Worm (Caenorhabditis elegans): ENCODE data around the gene oac-57.

Gene oac-57

DNA sequence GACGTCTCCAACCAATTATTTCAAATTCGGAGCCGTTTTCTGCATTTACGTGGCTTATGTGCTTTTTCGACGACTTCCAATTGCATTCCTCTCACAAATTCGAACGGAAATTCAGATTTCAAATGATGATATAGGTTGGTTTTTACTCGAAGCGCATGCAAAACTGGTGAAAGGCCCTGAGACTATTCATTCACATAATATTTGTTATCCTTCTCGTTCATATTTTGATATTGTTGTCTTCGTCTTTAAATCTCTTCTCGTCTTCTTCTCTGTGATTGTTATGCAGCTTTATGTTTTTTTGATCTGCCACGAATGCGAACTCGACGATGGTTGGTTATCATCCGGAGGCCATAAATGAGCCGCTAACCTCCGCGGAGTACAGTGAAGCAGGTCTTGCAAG is 24.7 kb downstream of the oac-57 start, which contains the start of gene hpo-12:
hpo-12 (plus strand) TSS at position 301 of the 400 bp plus-strand sequence.
- TF ChIP-seq npax-4 (tag; optimal IDR thresholded peaks at IDR 0.05) (no peak), ceh-2 (tag; optimal IDR thresholded peaks at IDR 0.05) (no peak), nhr-11 (tag; optimal IDR thresholded peaks at IDR 0.05) (no peak), sox-4 (tag; optimal IDR thresholded peaks at IDR 0.05) (no peak), fkh-6 (tag; optimal IDR thresholded peaks at IDR 0.05) (no peak), hlh-30 (tag; optimal IDR thresholded peaks at IDR 0.05; ENCODE audit: insufficient read depth) (no peak), K02D7.2 (tag; optimal IDR thresholded peaks at IDR 0.05) (no peak), ceh-30 (tag; optimal IDR thresholded peaks at IDR 0.05) (no peak), lin-11 (tag; optimal IDR thresholded peaks at IDR 0.05) (no peak), tbx-2 (tag; optimal IDR thresholded peaks at IDR 0.05) (no peak), hlh-13 (GFP tag; optimal IDR thresholded peaks at IDR 0.05) (no peak), hlh-15 (tag; optimal IDR thresholded peaks at IDR 0.05) (no peak), ceh-9 (tag; optimal IDR thresholded peaks at IDR 0.05) (no peak), pros-1 (tag; optimal IDR thresholded peaks at IDR 0.05) (no peak), ceh-34 (tag; optimal IDR thresholded peaks at IDR 0.05) (no peak), nhr-232 (tag; optimal IDR thresholded peaks at IDR 0.05) (no peak), fax-1 (tag; optimal IDR thresholded peaks at IDR 0.05) (no peak)

DNA sequence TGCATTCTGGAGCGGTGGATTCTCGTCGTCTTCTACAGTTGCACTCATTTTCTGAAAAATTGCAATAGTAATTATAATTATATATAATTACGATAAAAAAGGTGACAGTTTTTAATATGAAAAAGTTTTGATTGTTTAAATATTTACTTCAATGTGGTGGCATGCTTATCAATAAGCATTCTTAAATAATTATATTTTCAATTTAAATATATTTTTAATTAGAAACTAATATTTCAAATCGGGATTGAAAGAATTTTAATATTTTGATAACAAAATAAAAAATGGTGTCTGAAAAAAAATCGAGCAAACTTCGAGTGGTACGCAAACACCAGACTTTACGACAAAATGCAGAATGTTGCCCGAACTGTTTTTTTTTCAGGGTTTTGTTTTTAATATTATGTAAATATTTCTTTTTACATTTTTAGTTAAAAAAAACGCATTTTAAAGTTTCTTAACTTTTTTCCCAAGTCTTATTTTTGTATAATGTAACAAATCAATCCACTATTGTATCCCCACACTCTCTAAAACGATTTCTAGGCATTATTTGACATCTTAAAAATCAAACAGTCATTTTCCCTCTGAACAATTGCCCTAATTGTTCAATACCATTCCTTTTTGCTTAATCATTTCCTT is 25.3 kb downstream of the oac-57 start, which contains the start of the genes C42C1.12 and C42C1.19:
C42C1.12 (minus strand) TSS at position 51 of the 633 bp plus-strand sequence.
C42C1.19 (plus strand) TSS at position 583 of the 633 bp plus-strand sequence.
- TF ChIP-seq pag-3 (tag; optimal IDR thresholded peaks at IDR 0.05; ENCODE audit: borderline replicate concordance) (no peak), ama-1 (optimal IDR thresholded peaks at IDR 0.05) (no peak), odd-2 (tag; optimal IDR thresholded peaks at IDR 0.05) (no peak), sox-4 (tag; optimal IDR thresholded peaks at IDR 0.05) (no peak), sdc-2 (tag; optimal IDR thresholded peaks at IDR 0.05) (no peak), madf-2 (tag; optimal IDR thresholded peaks at IDR 0.05) (no peak), dmd-4 (tag; optimal IDR thresholded peaks at IDR 0.05; ENCODE audit: borderline replicate concordance) (no peak), lim-6 (tag; optimal IDR thresholded peaks at IDR 0.05) (no peak), C08G9.2 (tag; optimal IDR thresholded peaks at IDR 0.05) (no peak), ceh-22 (tag; optimal IDR thresholded peaks at IDR 0.05) (no peak), che-1 (tag; optimal IDR thresholded peaks at IDR 0.05) (no peak), mec-3 (tag; optimal IDR thresholded peaks at IDR 0.05; ENCODE audit: borderline replicate concordance) (no peak), Y22D7AL.16 (tag; optimal IDR thresholded peaks at IDR 0.05) (no peak), nhr-11 (tag; optimal IDR thresholded peaks at IDR 0.05) (no peak), fax-1 (tag; optimal IDR thresholded peaks at IDR 0.05) (no peak)

DNA sequence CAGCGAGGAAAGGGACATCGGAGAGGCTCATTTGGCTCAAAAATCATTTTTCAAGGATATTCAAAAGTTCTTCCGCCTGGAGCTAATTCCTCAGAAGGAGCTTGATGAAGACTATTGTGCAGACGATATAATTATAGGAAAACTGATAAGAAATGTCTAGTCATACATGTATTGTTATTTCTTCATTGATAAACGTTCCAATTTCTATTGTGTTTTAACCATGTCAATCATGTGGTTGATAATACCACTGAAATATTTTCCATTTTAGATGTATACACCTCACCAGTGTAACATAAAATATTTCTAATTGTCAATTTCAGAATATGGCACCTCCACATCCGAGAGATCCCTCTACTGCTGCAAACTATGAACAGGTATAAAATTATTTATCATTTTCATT is 28.3 kb downstream of the oac-57 start, which contains the start of gene ltah-1.1:
ltah-1.1 (plus strand) TSS at position 283 of the 400 bp plus-strand sequence.
- TF ChIP-seq rnt-1 (tag; optimal IDR thresholded peaks at IDR 0.05) (no peak), elt-2 (tag; optimal IDR thresholded peaks at IDR 0.05) (peak; percentile 16)

DNA sequence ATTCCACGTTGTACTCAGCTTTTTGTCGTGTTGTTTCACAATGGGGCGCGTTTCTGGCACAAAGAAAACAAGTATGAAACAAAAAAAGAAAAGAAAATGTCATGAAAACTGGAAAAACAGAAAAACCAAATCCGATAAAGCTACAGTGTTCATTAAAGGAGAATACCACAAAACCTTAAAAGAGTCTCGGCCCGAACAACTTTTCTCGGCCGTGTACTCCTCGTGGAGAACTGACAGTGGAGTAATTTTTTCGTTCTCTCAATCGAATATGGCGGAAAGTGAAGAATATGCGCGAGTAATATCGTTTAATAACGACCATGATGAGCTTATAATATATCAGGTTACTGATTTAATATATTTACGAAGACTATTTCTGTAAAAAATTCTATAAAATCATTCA is 29.1 kb downstream of the oac-57 start, which contains the start of the genes tag-335 and vkmt-1:
tag-335 (minus strand) TSS at position 88 of the 400 bp plus-strand sequence.
vkmt-1 (plus strand) TSS at position 219 of the 400 bp plus-strand sequence.
- TF ChIP-seq ttx-3 (tag; optimal IDR thresholded peaks at IDR 0.05) (no peak), unc-3 (GFP tag; conservative IDR thresholded peaks at IDR 0.05) (no peak), unc-3 (tag; optimal IDR thresholded peaks at IDR 0.05) (no peak), rnt-1 (tag; optimal IDR thresholded peaks at IDR 0.05) (no peak), npax-4 (tag; optimal IDR thresholded peaks at IDR 0.05) (no peak), tbx-7 (tag; optimal IDR thresholded peaks at IDR 0.05) (no peak), ahr-1 (tag; optimal IDR thresholded peaks at IDR 0.05) (no peak), dve-1 (tag; optimal IDR thresholded peaks at IDR 0.05) (no peak), zip-5 (tag; optimal IDR thresholded peaks at IDR 0.05) (no peak), tbx-2 (tag; optimal IDR thresholded peaks at IDR 0.05) (no peak), ceh-18 (tag; optimal IDR thresholded peaks at IDR 0.05) (no peak), hlh-30 (tag; optimal IDR thresholded peaks at IDR 0.05; ENCODE audit: insufficient read depth) (no peak), syd-9 (tag; optimal IDR thresholded peaks at IDR 0.05) (no peak), hlh-8 (tag; optimal IDR thresholded peaks at IDR 0.05) (no peak), odd-2 (tag; optimal IDR thresholded peaks at IDR 0.05) (no peak), pag-3 (tag; optimal IDR thresholded peaks at IDR 0.05; ENCODE audit: borderline replicate concordance) (no peak), ceh-19 (GFP tag; optimal IDR thresholded peaks at IDR 0.05) (no peak)
